Fruit fly (Drosophila melanogaster) whole organism, pupa: ENCODE data around the gene gish.

Source experiments
- CG12605 ChIP-seq: fragments of 200-800 bp; sonication (Bioruptor generic); IDR thresholded peaks from 2 replicates; pipeline ENCODE4 v1.3.6; 2022; ENCODE audit warnings: missing biosample characterization, missing genetic modification characterization
- CG4496 ChIP-seq: fragments of 200-800 bp; sonication (Bioruptor generic); IDR thresholded peaks from 3 replicates; pipeline ENCODE4 v1.3.6; 2022; ENCODE audit warnings: missing biosample characterization, missing genetic modification characterization
- CG8301 ChIP-seq: fragments of 200-800 bp; sonication (Bioruptor generic); optimal IDR thresholded peaks from 2 replicates; lab custom pipeline; 2018; ENCODE audit warnings: missing biosample characterization, mild to moderate bottlenecking, missing genetic modification characterization

dm6 chr3R:16253974-16254408, 18.3 kb upstream of the gish start:
- no peak for TF ChIP-seq CG8301 (tag; lab: Kevin White, UChicago)
- no peak for TF ChIP-seq CG12605
- TF ChIP-seq CG4496 (GFP tag; lab: Robert Waterston, UW): no peak
